Worm (Caenorhabditis elegans) whole organism, mixed stage, embryonic: Measurements from ENCODE around the gene F20B6.9.
A peak's percentile ranks its signal among the peaks of the same experiment; 100 is the strongest.

Experiments
- bed-3 ChIP-seq: fragments of 200-800 bp; sonication (Bioruptor generic); optimal IDR thresholded peaks from 3 replicates; lab custom pipeline; 2018; ENCODE audit warnings: mild to moderate bottlenecking, missing genetic modification characterization, moderate library complexity, missing compliant biosample characterization
- blmp-1 ChIP-seq: fragments of 150-350 bp; optimal IDR thresholded peaks from 2 replicates; lab custom pipeline; 2014; ENCODE audit warnings: missing biosample characterization, missing genetic modification characterization
- elt-1 ChIP-seq: sonication (generic microtip); optimal IDR thresholded peaks from 2 replicates; lab custom pipeline; 2017; ENCODE audit warnings: missing genetic modification characterization, mild to moderate bottlenecking, missing compliant biosample characterization, antibody characterized with exemption, moderate library complexity, borderline replicate concordance; ENCODE audit not compliant: insufficient read depth
- elt-3 ChIP-seq: fragments of 150-350 bp; optimal IDR thresholded peaks from 2 replicates; lab custom pipeline; 2014; ENCODE audit warnings: missing biosample characterization, missing genetic modification characterization
- nhr-12 ChIP-seq: fragments of 150-350 bp; optimal IDR thresholded peaks from 2 replicates; lab custom pipeline; 2014; ENCODE audit warnings: missing biosample characterization, missing genetic modification characterization
- nhr-237 ChIP-seq: fragments of 150-350 bp; optimal IDR thresholded peaks from 2 replicates; lab custom pipeline; 2014; ENCODE audit warnings: missing biosample characterization, missing genetic modification characterization
- nhr-76 ChIP-seq: sonication (generic microtip); optimal IDR thresholded peaks from 2 replicates; lab custom pipeline; 2017; ENCODE audit warnings: missing biosample characterization, missing genetic modification characterization
- sem-2 ChIP-seq: fragments of 200-800 bp; sonication (Bioruptor generic); optimal IDR thresholded peaks from 2 replicates; lab custom pipeline; 2018; ENCODE audit warnings: mild to moderate bottlenecking, missing genetic modification characterization, missing compliant biosample characterization
- snpc-4 ChIP-seq: fragments of 150-350 bp; optimal IDR thresholded peaks from 2 replicates; lab custom pipeline; 2014; ENCODE audit warnings: missing biosample characterization, missing genetic modification characterization
- sptf-1 ChIP-seq: sonication (generic microtip); optimal IDR thresholded peaks from 2 replicates; lab custom pipeline; 2017; ENCODE audit warnings: mild to moderate bottlenecking, missing genetic modification characterization, moderate library complexity, missing compliant biosample characterization
- tbx-8 ChIP-seq: fragments of 200-800 bp; sonication (Bioruptor generic); optimal IDR thresholded peaks from 2 replicates; lab custom pipeline; 2018; ENCODE audit warnings: mild to moderate bottlenecking, missing genetic modification characterization, moderate library complexity, missing compliant biosample characterization
- unc-62 ChIP-seq: fragments of 150-350 bp; optimal IDR thresholded peaks from 2 replicates; lab custom pipeline; 2014; ENCODE audit warnings: missing biosample characterization, missing genetic modification reagents, missing genetic modification characterization

ce11 chrX:4222779-4223387 is 15.6 kb upstream of the F20B6.9 start:
- TF ChIP-seq blmp-1 (tag; lab: Kevin White, UChicago) (no peak), unc-62 (GFP tag; lab: Kevin White, UChicago) (peak; percentile 32), tbx-8 (GFP tag; lab: Kevin White, UChicago) (no peak), elt-1 (tag; lab: Kevin White, UChicago) (no peak), elt-3 (tag; lab: Kevin White, UChicago) (no peak), bed-3 (GFP tag; lab: Kevin White, UChicago) (no peak), snpc-4 (no peak), nhr-12 (tag; lab: Kevin White, UChicago) (no peak), nhr-237 (tag; lab: Kevin White, UChicago) (no peak), nhr-76 (tag; lab: Kevin White, UChicago) (no peak), sptf-1 (no peak), sem-2 (GFP tag; lab: Kevin White, UChicago) (no peak)
